Fruit fly (Drosophila melanogaster): Measurements from ENCODE around the gene ND-75.

Gene ND-75

dm6 chrX:8227942-8228341, 23.5 kb downstream of the ND-75 start:
- TF ChIP-seq Fer1 (GFP tag; optimal IDR thresholded peaks at IDR 0.05) (no peak), CG8944 (GFP tag; optimal IDR thresholded peaks at IDR 0.05) (no peak), CG7839 (tag; optimal IDR thresholded peaks at IDR 0.05) (no peak), hkb (optimal IDR thresholded peaks at IDR 0.05) (no peak), hkb (GFP tag; IDR thresholded peaks at IDR 0.05) (no peak), CG6654 (GFP tag; optimal IDR thresholded peaks at IDR 0.05) (peak; percentile 98), CG15269 (tag; optimal IDR thresholded peaks at IDR 0.05) (no peak), chinmo (GFP tag; IDR thresholded peaks at IDR 0.05; ENCODE audit: partially characterized antibody) (0 out of 4 replicates have a peak, but pooled peaks have one; percentile 29), CG14860 (GFP tag; IDR thresholded peaks at IDR 0.05; ENCODE audit: partially characterized antibody) (peak; percentile 32; the same call in 1 of the 3 replicates), Adf1 (GFP tag; IDR thresholded peaks at IDR 0.05) (no peak), Hey (tag; optimal IDR thresholded peaks at IDR 0.05) (no peak), CG10654 (GFP tag; optimal IDR thresholded peaks at IDR 0.05) (no peak), dm (GFP tag; optimal IDR thresholded peaks at IDR 0.05) (no peak), Lpt (GFP tag; optimal IDR thresholded peaks at IDR 0.05) (no peak), inv (GFP tag; IDR thresholded peaks at IDR 0.05; ENCODE audit: partially characterized antibody) (no peak), Opbp (GFP tag; IDR thresholded peaks at IDR 0.05; ENCODE audit: partially characterized antibody) (0 out of 3 replicates have a peak, but pooled peaks have one; percentile 11), Ets65A (GFP tag) (peak; percentile 53), C15 (GFP tag; IDR thresholded peaks at IDR 0.05) (no peak), CG13123 (GFP tag; optimal IDR thresholded peaks at IDR 0.05) (no peak), CG8478 (optimal IDR thresholded peaks at IDR 0.05) (peak; percentile 11), cad (GFP tag; optimal IDR thresholded peaks at IDR 0.05) (peak; percentile 85), knrl (GFP tag; IDR thresholded peaks at IDR 0.05; ENCODE audit: partially characterized antibody) (peak; percentile 41; the same call in 1 of the 3 replicates), amos (GFP tag; IDR thresholded peaks at IDR 0.05; ENCODE audit: partially characterized antibody) (peak; percentile 37; the same call in 1 of the 2 replicates)

DNA sequence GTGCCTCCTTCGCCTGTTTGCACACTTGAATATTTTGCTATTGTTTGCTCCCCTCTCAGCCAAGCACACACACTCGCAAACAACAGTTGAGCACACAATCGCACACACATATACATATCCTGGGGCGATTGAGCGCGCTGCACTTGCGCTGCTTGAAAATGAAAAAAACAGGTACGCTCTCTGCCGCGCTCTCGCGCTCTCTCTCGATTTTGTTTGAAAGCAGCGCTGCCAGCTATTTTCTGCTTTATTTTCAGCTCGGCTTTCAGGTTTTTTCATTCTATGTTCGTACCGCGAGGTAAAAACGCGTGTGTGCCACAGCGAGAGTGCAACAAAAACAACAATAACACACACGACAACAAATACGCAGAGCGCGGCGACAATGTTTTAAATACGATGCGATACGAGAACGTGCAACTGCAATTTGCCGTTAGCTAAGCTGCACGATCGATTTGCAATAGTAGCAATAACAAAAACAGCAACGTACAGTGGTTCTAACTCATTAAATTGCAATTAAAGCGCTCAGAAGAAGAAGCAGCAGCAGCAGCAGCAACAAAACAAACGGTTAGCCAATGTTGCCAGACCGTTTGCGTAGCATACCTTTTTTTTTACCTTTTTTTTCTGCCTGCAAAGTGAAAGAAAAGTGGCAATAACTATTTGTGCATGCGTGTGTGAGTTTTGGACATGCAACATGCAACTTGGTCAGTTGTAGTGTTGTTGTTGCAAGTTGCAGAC, 35.5 kb downstream of the ND-75 start:
- TF ChIP-seq Gsc (GFP tag; IDR thresholded peaks at IDR 0.05), result no peak
- no peak for TF ChIP-seq CG7963 (GFP tag; IDR thresholded peaks at IDR 0.05; ENCODE audit: partially characterized antibody)
- no peak for TF ChIP-seq CG3065 (GFP tag; optimal IDR thresholded peaks at IDR 0.05)
- no peak for TF ChIP-seq prd (optimal IDR thresholded peaks at IDR 0.05)
- TF ChIP-seq prd (GFP tag; IDR thresholded peaks at IDR 0.05), result no peak
- no peak for TF ChIP-seq Gug (GFP tag; IDR thresholded peaks at IDR 0.05)
- TF ChIP-seq CG17385 (GFP tag; optimal IDR thresholded peaks at IDR 0.05), result peak; percentile 63
- peak; percentile 45; the same call in 1 of the 3 replicates for TF ChIP-seq z (GFP tag; IDR thresholded peaks at IDR 0.05)
- TF ChIP-seq CG4282 (GFP tag; optimal IDR thresholded peaks at IDR 0.05), result no peak
- no peak for TF ChIP-seq CG8478 (optimal IDR thresholded peaks at IDR 0.05)
- peak; percentile 8 for TF ChIP-seq CG8924 (tag; optimal IDR thresholded peaks at IDR 0.05)
- TF ChIP-seq Pdp1 (GFP tag; optimal IDR thresholded peaks at IDR 0.05), result no peak
- no peak for TF ChIP-seq CG2116 (GFP tag; optimal IDR thresholded peaks at IDR 0.05)
- no peak for TF ChIP-seq ttk (GFP tag; IDR thresholded peaks at IDR 0.05)
- TF ChIP-seq stc (GFP tag; IDR thresholded peaks at IDR 0.05), result no peak
- no peak for TF ChIP-seq gro (GFP tag; optimal IDR thresholded peaks at IDR 0.05)
- TF ChIP-seq yki (optimal IDR thresholded peaks at IDR 0.05), result peak; percentile 57
- TF ChIP-seq amos (GFP tag; IDR thresholded peaks at IDR 0.05; ENCODE audit: partially characterized antibody), result 0 out of 2 replicates have a peak, but pooled peaks have one; percentile 4
- TF ChIP-seq CG15601 (tag; optimal IDR thresholded peaks at IDR 0.05), result no peak
- TF ChIP-seq CG3838 (GFP tag; optimal IDR thresholded peaks at IDR 0.05), result no peak
- no peak for TF ChIP-seq zfh2 (GFP tag; optimal IDR thresholded peaks at IDR 0.05)
- TF ChIP-seq CG16863 (GFP tag; optimal IDR thresholded peaks at IDR 0.05), result no peak
- TF ChIP-seq CG4730 (GFP tag; IDR thresholded peaks at IDR 0.05), result no peak
- no peak for TF ChIP-seq CG7372 (GFP tag; IDR thresholded peaks at IDR 0.05)
- no peak for TF ChIP-seq CG18262 (tag; optimal IDR thresholded peaks at IDR 0.05)
- no peak for TF ChIP-seq CG3163 (GFP tag; optimal IDR thresholded peaks at IDR 0.05)
- no peak for TF ChIP-seq Optix (GFP tag; IDR thresholded peaks at IDR 0.05)
- TF ChIP-seq rib (GFP tag; IDR thresholded peaks at IDR 0.05), result no peak
- no peak for TF ChIP-seq lab (GFP tag; optimal IDR thresholded peaks at IDR 0.05)
- no peak for TF ChIP-seq CG17912 (GFP tag; optimal IDR thresholded peaks at IDR 0.05)
